Worm (Caenorhabditis elegans): ENCODE measurements around the gene gsto-2.

Gene gsto-2

DNA sequence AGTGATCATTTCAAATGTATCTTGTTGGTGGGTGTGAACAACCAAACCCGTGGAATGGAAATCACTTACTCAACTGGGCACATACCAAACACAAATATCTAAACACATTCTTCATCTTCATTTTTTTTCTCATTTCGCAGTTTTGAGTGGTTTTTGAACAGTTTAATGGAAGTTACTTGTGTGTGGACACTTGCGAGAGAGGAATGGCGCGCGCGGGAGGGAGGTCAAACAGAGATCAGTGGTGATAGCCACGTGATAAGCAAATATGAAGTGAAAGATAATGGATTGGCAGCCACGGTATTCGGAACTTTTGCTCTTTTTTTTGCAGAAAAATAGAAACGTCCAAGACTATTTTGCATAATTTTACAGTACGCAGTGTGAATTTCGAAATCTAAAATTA lies 34.0 kb upstream of the gsto-2 start:
- TF ChIP-seq ets-7 (tag; optimal IDR thresholded peaks at IDR 0.05), result no peak
- no peak for TF ChIP-seq sea-1 (GFP tag; conservative IDR thresholded peaks at IDR 0.05)
- no peak for TF ChIP-seq F13C5.2 (tag; optimal IDR thresholded peaks at IDR 0.05)
- no peak for TF ChIP-seq aly-1 (tag; optimal IDR thresholded peaks at IDR 0.05)
- TF ChIP-seq tra-4 (tag; optimal IDR thresholded peaks at IDR 0.05), result no peak
- no peak for TF ChIP-seq hmg-4 (GFP tag; optimal IDR thresholded peaks at IDR 0.05)
- no peak for TF ChIP-seq ceh-36 (tag; optimal IDR thresholded peaks at IDR 0.05)
- no peak for TF ChIP-seq ceh-13 (GFP tag; optimal IDR thresholded peaks at IDR 0.05)
- no peak for TF ChIP-seq hnd-1 (tag; optimal IDR thresholded peaks at IDR 0.05)
- TF ChIP-seq B0310.2 (tag; optimal IDR thresholded peaks at IDR 0.05), result no peak
- no peak for TF ChIP-seq ama-1 (optimal IDR thresholded peaks at IDR 0.05)
- no peak for TF ChIP-seq hmbx-1 (tag; optimal IDR thresholded peaks at IDR 0.05)
- no peak for TF ChIP-seq tbx-37 (GFP tag; conservative IDR thresholded peaks at IDR 0.05)
- no peak for TF ChIP-seq tbx-11 (GFP tag; IDR thresholded peaks at IDR 0.05)
- no peak for TF ChIP-seq scrt-1 (GFP tag; IDR thresholded peaks at IDR 0.05)
- TF ChIP-seq flt-1 (GFP tag; IDR thresholded peaks at IDR 0.05), result no peak
- TF ChIP-seq pes-1 (GFP tag; IDR thresholded peaks at IDR 0.05), result no peak

DNA sequence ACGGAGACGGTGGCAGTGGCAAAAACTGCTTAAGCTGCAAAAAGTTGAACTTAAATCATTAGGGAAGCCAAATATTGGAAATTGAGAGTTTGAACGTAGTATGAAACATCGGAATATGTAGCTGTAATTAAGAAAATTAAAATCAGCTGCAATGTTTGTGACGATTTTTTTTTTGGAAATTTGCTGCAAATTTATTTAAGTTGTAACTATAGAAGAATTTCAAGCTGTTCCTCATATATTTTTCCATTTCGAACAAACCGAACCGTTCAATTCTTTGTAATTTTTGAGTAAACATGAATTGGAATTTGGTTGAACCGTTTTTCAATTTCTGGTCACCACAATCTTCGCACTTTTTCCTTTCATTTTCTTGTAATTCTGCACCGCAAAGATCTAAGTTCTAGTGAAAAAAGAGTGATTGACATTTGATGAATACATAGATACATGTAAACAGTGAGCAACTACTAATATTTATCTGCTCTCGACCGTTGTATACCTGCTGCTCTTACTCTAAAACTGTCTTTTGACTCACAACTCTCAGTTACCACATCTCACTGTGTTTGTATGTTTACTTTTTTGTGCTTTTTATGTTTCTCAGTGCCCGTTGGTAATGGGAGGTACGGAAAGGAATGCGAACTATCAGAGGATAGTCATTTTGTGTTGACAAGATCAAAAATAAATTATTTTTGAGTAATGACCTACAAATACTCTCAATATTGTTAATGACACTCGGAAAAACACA lies 32.7 kb upstream of the gsto-2 start:
- TF ChIP-seq sea-1 (GFP tag; conservative IDR thresholded peaks at IDR 0.05) (no peak), hmbx-1 (tag; optimal IDR thresholded peaks at IDR 0.05) (no peak), scrt-1 (GFP tag; IDR thresholded peaks at IDR 0.05) (no peak), pes-1 (GFP tag; IDR thresholded peaks at IDR 0.05) (no peak), B0310.2 (tag; optimal IDR thresholded peaks at IDR 0.05) (no peak), aly-1 (tag; optimal IDR thresholded peaks at IDR 0.05) (no peak), hmg-4 (GFP tag; optimal IDR thresholded peaks at IDR 0.05) (no peak), tra-4 (tag; optimal IDR thresholded peaks at IDR 0.05) (no peak), tbx-37 (GFP tag; conservative IDR thresholded peaks at IDR 0.05) (no peak)

DNA sequence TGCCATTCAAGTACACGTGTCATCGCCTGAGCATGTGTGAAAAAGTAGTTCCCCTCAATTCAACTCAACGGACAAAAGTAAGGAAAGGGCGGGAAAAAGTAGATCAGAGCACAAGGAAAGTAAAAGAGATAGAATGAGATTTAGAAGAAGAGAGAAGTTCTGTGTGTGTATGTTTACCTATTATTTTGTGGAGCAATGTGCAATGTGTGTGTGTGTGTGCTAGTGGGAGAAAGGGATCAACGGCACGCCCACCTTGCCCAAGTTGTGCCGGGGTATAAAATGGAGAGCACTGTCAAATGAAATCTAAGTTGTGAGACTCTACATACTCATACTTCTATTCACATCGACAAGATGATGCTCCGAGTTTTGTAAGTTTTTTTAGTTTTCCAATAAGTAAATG lies 29.8 kb upstream of the gsto-2 start, which contains the start of gene idpp-15:
TSS of gene idpp-15 (plus strand) at position 301 of the 400 bp plus-strand sequence.
- no peak for TF ChIP-seq tra-4 (tag; optimal IDR thresholded peaks at IDR 0.05)
- TF ChIP-seq pes-1 (GFP tag; IDR thresholded peaks at IDR 0.05), result no peak
- no peak for TF ChIP-seq flt-1 (GFP tag; IDR thresholded peaks at IDR 0.05)
- no peak for TF ChIP-seq ama-1 (optimal IDR thresholded peaks at IDR 0.05)

DNA sequence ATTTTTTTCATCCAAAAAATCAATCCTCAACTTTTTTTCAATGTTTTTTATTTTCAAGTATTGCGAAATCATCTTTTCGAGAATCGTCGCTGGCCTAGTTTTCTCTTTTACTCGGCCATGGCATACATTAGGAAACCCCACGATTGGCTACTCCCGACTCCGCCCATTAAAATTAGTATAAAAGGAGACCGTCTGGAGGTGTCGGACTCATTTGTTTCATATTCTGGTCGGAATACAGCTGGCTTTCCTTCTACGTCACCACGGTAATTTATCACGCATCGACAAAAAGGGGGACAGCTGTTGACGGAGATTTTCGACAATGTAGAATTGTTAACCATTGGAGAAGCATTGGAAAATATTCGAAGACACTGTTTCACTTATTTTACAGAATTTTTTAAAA lies 25.6 kb upstream of the gsto-2 start:
- TF ChIP-seq hnd-1 (tag; optimal IDR thresholded peaks at IDR 0.05) (no peak), ceh-36 (tag; optimal IDR thresholded peaks at IDR 0.05) (no peak), B0310.2 (tag; optimal IDR thresholded peaks at IDR 0.05) (no peak), hmbx-1 (tag; optimal IDR thresholded peaks at IDR 0.05) (no peak), ceh-13 (GFP tag; optimal IDR thresholded peaks at IDR 0.05) (no peak), pes-1 (GFP tag; IDR thresholded peaks at IDR 0.05) (no peak), ama-1 (optimal IDR thresholded peaks at IDR 0.05) (peak; percentile 84), flt-1 (GFP tag; IDR thresholded peaks at IDR 0.05) (no peak)

DNA sequence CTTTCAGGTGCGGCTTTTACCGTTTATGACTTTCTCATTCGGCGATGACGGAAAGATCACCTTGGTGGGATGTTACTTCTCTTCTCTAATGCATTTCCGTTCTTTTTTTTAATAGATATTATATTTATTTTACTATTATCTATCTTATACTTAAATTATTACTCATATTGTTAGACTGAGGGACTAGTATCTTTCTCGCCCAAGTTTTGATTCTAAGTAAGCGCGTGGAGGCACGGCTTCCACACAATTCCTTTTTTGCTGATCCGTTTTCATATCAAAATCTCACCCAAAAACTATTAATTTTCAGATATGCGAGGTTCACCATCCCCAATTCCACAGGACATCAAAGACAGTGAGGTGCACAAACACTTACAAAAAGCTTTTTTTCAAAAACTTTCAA lies 24.8 kb upstream of the gsto-2 start, which contains the start of gene ZC21.10:
TSS of gene ZC21.10 (plus strand) at position 301 of the 400 bp plus-strand sequence.
- TF ChIP-seq ets-7 (tag; optimal IDR thresholded peaks at IDR 0.05) (no peak), ceh-13 (GFP tag; optimal IDR thresholded peaks at IDR 0.05) (no peak), tbx-11 (GFP tag; IDR thresholded peaks at IDR 0.05) (no peak), F13C5.2 (tag; optimal IDR thresholded peaks at IDR 0.05) (no peak), ceh-36 (tag; optimal IDR thresholded peaks at IDR 0.05) (no peak), hmbx-1 (tag; optimal IDR thresholded peaks at IDR 0.05) (no peak), hnd-1 (tag; optimal IDR thresholded peaks at IDR 0.05) (no peak), tbx-37 (GFP tag; conservative IDR thresholded peaks at IDR 0.05) (no peak), aly-1 (tag; optimal IDR thresholded peaks at IDR 0.05) (no peak), B0310.2 (tag; optimal IDR thresholded peaks at IDR 0.05) (no peak), tra-4 (tag; optimal IDR thresholded peaks at IDR 0.05) (no peak), sea-1 (GFP tag; conservative IDR thresholded peaks at IDR 0.05) (no peak), pes-1 (GFP tag; IDR thresholded peaks at IDR 0.05) (no peak), scrt-1 (GFP tag; IDR thresholded peaks at IDR 0.05) (no peak), flt-1 (GFP tag; IDR thresholded peaks at IDR 0.05) (no peak)

DNA sequence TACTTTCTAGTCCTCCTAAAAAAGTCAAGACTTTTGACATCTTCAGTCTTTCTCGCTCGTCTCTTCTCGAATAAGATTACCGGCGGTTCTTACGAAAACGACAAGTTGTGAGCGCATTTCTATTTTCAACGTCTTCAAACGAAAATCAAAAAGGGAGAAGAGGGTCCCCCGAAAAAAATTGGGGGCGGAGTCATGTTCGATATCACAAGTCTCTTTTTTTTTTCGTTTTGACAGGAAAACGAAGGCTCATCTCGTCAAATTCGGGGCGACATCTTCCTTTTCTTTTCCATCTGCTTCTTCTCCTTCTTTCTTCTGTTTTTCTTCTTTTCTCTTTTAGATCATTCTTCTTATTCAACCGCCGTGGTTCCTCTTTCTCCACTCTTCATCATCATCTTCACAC lies 20.7 kb upstream of the gsto-2 start:
- TF ChIP-seq aly-1 (tag; optimal IDR thresholded peaks at IDR 0.05) (no peak), B0310.2 (tag; optimal IDR thresholded peaks at IDR 0.05) (no peak), hmg-4 (GFP tag; optimal IDR thresholded peaks at IDR 0.05) (no peak)

DNA sequence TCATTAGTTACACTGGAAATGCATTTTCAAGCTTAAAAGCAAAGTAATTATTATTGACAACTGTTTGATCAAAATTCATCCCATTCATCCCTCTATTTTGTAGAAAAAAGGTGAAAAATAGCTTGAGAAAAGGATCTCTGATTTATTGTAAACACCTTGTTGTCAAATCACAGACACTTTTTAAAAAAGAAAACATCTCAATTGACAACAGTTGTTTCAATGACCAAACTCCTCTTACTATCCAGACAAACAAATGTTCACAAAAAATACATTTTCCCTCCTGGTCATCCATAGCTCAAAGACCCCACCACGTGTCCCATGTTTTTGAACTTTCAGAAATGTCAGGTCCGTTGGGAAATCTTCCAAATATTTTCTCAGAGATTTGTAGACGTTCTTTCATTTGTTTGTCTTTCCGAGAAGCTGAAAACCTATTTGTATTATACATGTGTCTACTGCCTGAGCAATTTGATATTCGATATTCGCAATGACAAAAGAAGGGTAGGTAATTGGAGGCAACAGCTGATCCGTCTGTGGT lies 19.9 kb upstream of the gsto-2 start, which contains the start of gene trp-1:
TSS of gene trp-1 (plus strand) at position 485 of the 535 bp plus-strand sequence.
- no peak for TF ChIP-seq tra-4 (tag; optimal IDR thresholded peaks at IDR 0.05)
- TF ChIP-seq hmbx-1 (tag; optimal IDR thresholded peaks at IDR 0.05), result no peak
- TF ChIP-seq aly-1 (tag; optimal IDR thresholded peaks at IDR 0.05), result no peak
- no peak for TF ChIP-seq ceh-36 (tag; optimal IDR thresholded peaks at IDR 0.05)
- TF ChIP-seq ceh-13 (GFP tag; optimal IDR thresholded peaks at IDR 0.05), result no peak
- no peak for TF ChIP-seq scrt-1 (GFP tag; IDR thresholded peaks at IDR 0.05)
- TF ChIP-seq ama-1 (optimal IDR thresholded peaks at IDR 0.05), result no peak
- no peak for TF ChIP-seq hnd-1 (tag; optimal IDR thresholded peaks at IDR 0.05)
- TF ChIP-seq ets-7 (tag; optimal IDR thresholded peaks at IDR 0.05), result no peak
- TF ChIP-seq flt-1 (GFP tag; IDR thresholded peaks at IDR 0.05), result no peak
- no peak for TF ChIP-seq pes-1 (GFP tag; IDR thresholded peaks at IDR 0.05)
- no peak for TF ChIP-seq tbx-37 (GFP tag; conservative IDR thresholded peaks at IDR 0.05)
- no peak for TF ChIP-seq B0310.2 (tag; optimal IDR thresholded peaks at IDR 0.05)
- no peak for TF ChIP-seq tbx-11 (GFP tag; IDR thresholded peaks at IDR 0.05)
- no peak for TF ChIP-seq F13C5.2 (tag; optimal IDR thresholded peaks at IDR 0.05)
- no peak for TF ChIP-seq sea-1 (GFP tag; conservative IDR thresholded peaks at IDR 0.05)
- no peak for TF ChIP-seq hmg-4 (GFP tag; optimal IDR thresholded peaks at IDR 0.05)
